Worm (Caenorhabditis elegans): Measurements from ENCODE around the gene plk-3.

Gene plk-3

ce11 chrIV:7486201-7486947, 13.4 kb upstream of the plk-3 start, which contains the start of the genes his-61 and his-62 (continued):
- no peak for TF ChIP-seq K02D7.2 (tag; optimal IDR thresholded peaks at IDR 0.05)
- peak; percentile 71 for TF ChIP-seq elt-2 (tag; optimal IDR thresholded peaks at IDR 0.05)
- TF ChIP-seq unc-3 (GFP tag; conservative IDR thresholded peaks at IDR 0.05) = no peak
- no peak for TF ChIP-seq unc-3 (tag; optimal IDR thresholded peaks at IDR 0.05)
- no peak for TF ChIP-seq mec-3 (tag; optimal IDR thresholded peaks at IDR 0.05; ENCODE audit: borderline replicate concordance)
- TF ChIP-seq ceh-18 (tag; optimal IDR thresholded peaks at IDR 0.05) = peak; percentile 43
- TF ChIP-seq ama-1 (optimal IDR thresholded peaks at IDR 0.05) = no peak
- TF ChIP-seq ceh-24 (tag; optimal IDR thresholded peaks at IDR 0.05) = no peak
- TF ChIP-seq hlh-13 (GFP tag; optimal IDR thresholded peaks at IDR 0.05) = no peak
- peak; percentile 88 for TF ChIP-seq tbx-2 (tag; optimal IDR thresholded peaks at IDR 0.05)
- TF ChIP-seq ceh-9 (tag; optimal IDR thresholded peaks at IDR 0.05) = no peak
- TF ChIP-seq ztf-16 (tag; optimal IDR thresholded peaks at IDR 0.05) = peak; percentile 44
- TF ChIP-seq rnt-1 (tag; optimal IDR thresholded peaks at IDR 0.05) = peak; percentile 65
- peak; percentile 38 for TF ChIP-seq ahr-1 (tag; optimal IDR thresholded peaks at IDR 0.05)
- peak; percentile 65 for TF ChIP-seq unc-86 (tag; optimal IDR thresholded peaks at IDR 0.05)
- TF ChIP-seq nhr-11 (tag; optimal IDR thresholded peaks at IDR 0.05) = no peak
- no peak for TF ChIP-seq C38D4.7 (GFP tag; optimal IDR thresholded peaks at IDR 0.05)
- TF ChIP-seq npax-4 (tag; optimal IDR thresholded peaks at IDR 0.05) = no peak
- TF ChIP-seq nfya-1 (tag; optimal IDR thresholded peaks at IDR 0.05) = peak; percentile 81
- TF ChIP-seq gmeb-2 (tag; optimal IDR thresholded peaks at IDR 0.05) = no peak
- TF ChIP-seq unc-42 (tag; optimal IDR thresholded peaks at IDR 0.05) = peak; percentile 43
- TF ChIP-seq ceh-30 (tag; optimal IDR thresholded peaks at IDR 0.05) = no peak
- TF ChIP-seq ceh-2 (tag; optimal IDR thresholded peaks at IDR 0.05) = peak; percentile 60
- TF ChIP-seq pros-1 (tag; optimal IDR thresholded peaks at IDR 0.05) = peak; percentile 78
- no peak for TF ChIP-seq odd-2 (tag; optimal IDR thresholded peaks at IDR 0.05)
- TF ChIP-seq dve-1 (tag; optimal IDR thresholded peaks at IDR 0.05) = peak; percentile 90
- no peak for TF ChIP-seq sox-4 (tag; optimal IDR thresholded peaks at IDR 0.05)
- peak; percentile 95 for TF ChIP-seq ceh-31 (tag; optimal IDR thresholded peaks at IDR 0.05)
- TF ChIP-seq pqm-1 (tag; optimal IDR thresholded peaks at IDR 0.05) = no peak
- TF ChIP-seq F13H6.1 (tag; optimal IDR thresholded peaks at IDR 0.05) = no peak
- peak; percentile 80 for TF ChIP-seq unc-55 (GFP tag; optimal IDR thresholded peaks at IDR 0.05)
- no peak for TF ChIP-seq hlh-8 (tag; optimal IDR thresholded peaks at IDR 0.05)
- no peak for TF ChIP-seq pha-4 (tag; optimal IDR thresholded peaks at IDR 0.05)
- TF ChIP-seq hlh-6 (tag; optimal IDR thresholded peaks at IDR 0.05) = peak; percentile 36

ce11 chrIV:7478134-7478533, 5.1 kb upstream of the plk-3 start, which contains the start of gene rod-1:
Gene rod-1 (plus strand): TSS chrIV:7478452.
- TF ChIP-seq madf-2 (tag; optimal IDR thresholded peaks at IDR 0.05) = no peak
- no peak for TF ChIP-seq mec-3 (tag; optimal IDR thresholded peaks at IDR 0.05; ENCODE audit: borderline replicate concordance)
- no peak for TF ChIP-seq unc-3 (GFP tag; conservative IDR thresholded peaks at IDR 0.05)
- TF ChIP-seq unc-3 (tag; optimal IDR thresholded peaks at IDR 0.05) = no peak
- TF ChIP-seq K02D7.2 (tag; optimal IDR thresholded peaks at IDR 0.05) = no peak
- TF ChIP-seq hlh-8 (tag; optimal IDR thresholded peaks at IDR 0.05) = no peak
- TF ChIP-seq sox-4 (tag; optimal IDR thresholded peaks at IDR 0.05) = no peak
- TF ChIP-seq ceh-30 (tag; optimal IDR thresholded peaks at IDR 0.05) = no peak
- TF ChIP-seq fkh-10 (GFP tag; optimal IDR thresholded peaks at IDR 0.05) = no peak

ce11 chrIV:7477697-7478096, 4.7 kb upstream of the plk-3 start:
- no peak for TF ChIP-seq zip-5 (tag; optimal IDR thresholded peaks at IDR 0.05)
- no peak for TF ChIP-seq nhr-232 (tag; optimal IDR thresholded peaks at IDR 0.05)
- TF ChIP-seq K02D7.2 (tag; optimal IDR thresholded peaks at IDR 0.05) = no peak
- TF ChIP-seq ceh-2 (tag; optimal IDR thresholded peaks at IDR 0.05) = no peak
- TF ChIP-seq K09A11.1 (tag; optimal IDR thresholded peaks at IDR 0.05; ENCODE audit: insufficient read depth) = no peak
- no peak for TF ChIP-seq hlh-15 (tag; optimal IDR thresholded peaks at IDR 0.05)
- TF ChIP-seq C08G9.2 (tag; optimal IDR thresholded peaks at IDR 0.05) = no peak
- no peak for TF ChIP-seq ahr-1 (tag; optimal IDR thresholded peaks at IDR 0.05)
- TF ChIP-seq ceh-45 (GFP tag; IDR thresholded peaks at IDR 0.05) = no peak
- no peak for TF ChIP-seq hlh-30 (tag; optimal IDR thresholded peaks at IDR 0.05; ENCODE audit: insufficient read depth)

Data from whole organism, late embryonic.